Fruit fly (Drosophila melanogaster) whole organism, adult: ENCODE results near the gene CG18661.

ENCODE experiments used
- CG11617 ChIP-seq: fragments of 200-800 bp; sonication (Bioruptor generic); optimal IDR thresholded peaks from 2 replicates; lab custom pipeline; 2017; ENCODE audit warnings: mild to moderate bottlenecking, missing biosample characterization, missing genetic modification reagents, missing genetic modification characterization
- CG12768 ChIP-seq: fragments of 200-800 bp; sonication (Bioruptor generic); optimal IDR thresholded peaks from 2 replicates; lab custom pipeline; 2017; ENCODE audit warnings: missing biosample characterization, missing genetic modification characterization, mild to moderate bottlenecking, moderate library complexity, missing genetic modification reagents
- CG14711 ChIP-seq: fragments of 200-800 bp; sonication (Bioruptor generic); optimal IDR thresholded peaks from 2 replicates; lab custom pipeline; 2018; ENCODE audit warnings: missing biosample characterization, mild to moderate bottlenecking, missing genetic modification characterization, moderate library complexity
- CG1620 ChIP-seq: fragments of 200-800 bp; sonication (Bioruptor generic); optimal IDR thresholded peaks from 2 replicates; lab custom pipeline; 2016; ENCODE audit warnings: missing biosample characterization, missing genetic modification characterization
- CG33017 ChIP-seq: fragments of 200-800 bp; sonication (Bioruptor generic); optimal IDR thresholded peaks from 2 replicates; lab custom pipeline; 2018; ENCODE audit warnings: missing biosample characterization, mild to moderate bottlenecking, missing genetic modification characterization, moderate library complexity
- CG5204 ChIP-seq: fragments of 200-800 bp; sonication (Bioruptor generic); optimal IDR thresholded peaks from 2 replicates; lab custom pipeline; 2016; ENCODE audit warnings: missing biosample characterization, missing genetic modification characterization
- CG7045 ChIP-seq: fragments of 200-800 bp; sonication (Bioruptor generic); optimal IDR thresholded peaks from 2 replicates; lab custom pipeline; 2017; ENCODE audit warnings: missing biosample characterization, mild to moderate bottlenecking, missing genetic modification characterization
- CG7101 ChIP-seq: fragments of 200-800 bp; sonication (Bioruptor generic); optimal IDR thresholded peaks from 2 replicates; lab custom pipeline; 2018; ENCODE audit warnings: missing biosample characterization, mild to moderate bottlenecking, missing genetic modification characterization, moderate library complexity
- Clk ChIP-seq: fragments of 200-800 bp; sonication (Bioruptor generic); optimal IDR thresholded peaks from 2 replicates; lab custom pipeline; 2017; ENCODE audit warnings: missing biosample characterization, missing genetic modification characterization
- Crg-1 ChIP-seq: fragments of 200-800 bp; sonication (Bioruptor generic); optimal IDR thresholded peaks from 2 replicates; lab custom pipeline; 2016; ENCODE audit warnings: missing biosample characterization, missing genetic modification characterization
- Hr96 ChIP-seq: fragments of 200-800 bp; sonication (Bioruptor generic); optimal IDR thresholded peaks from 2 replicates; lab custom pipeline; 2016; ENCODE audit warnings: missing biosample characterization, missing genetic modification characterization
- Mnt ChIP-seq: fragments of 200-800 bp; sonication (Bioruptor generic); optimal IDR thresholded peaks from 2 replicates; lab custom pipeline; 2016; ENCODE audit warnings: missing biosample characterization, mild to moderate bottlenecking, missing genetic modification characterization
- bab1 ChIP-seq: fragments of 200-800 bp; sonication (Bioruptor generic); optimal IDR thresholded peaks from 3 replicates; lab custom pipeline; 2019; ENCODE audit warnings: missing biosample characterization, mild to moderate bottlenecking, missing genetic modification characterization, moderate library complexity
- cic ChIP-seq: fragments of 200-800 bp; sonication (Bioruptor generic); optimal IDR thresholded peaks from 2 replicates; lab custom pipeline; 2017; ENCODE audit warnings: missing biosample characterization, mild to moderate bottlenecking, missing genetic modification characterization, moderate library complexity
- cnc ChIP-seq, 2 experiments: fragments of >200 bp; optimal IDR thresholded peaks; 2 replicates each; lab custom pipeline; 2017
- kay ChIP-seq: fragments of 200-800 bp; sonication (Bioruptor generic); peaks from one replicate; lab custom pipeline; 2016; ENCODE audit warnings: missing biosample characterization, missing genetic modification characterization, borderline replicate concordance
- ovo ChIP-seq: fragments of 200-800 bp; sonication (Bioruptor generic); optimal IDR thresholded peaks from 2 replicates; lab custom pipeline; 2016; ENCODE audit warnings: missing biosample characterization, missing genetic modification characterization
- pad ChIP-seq: fragments of 200-800 bp; sonication (Bioruptor generic); optimal IDR thresholded peaks from 3 replicates; lab custom pipeline; 2017; ENCODE audit warnings: missing biosample characterization, missing genetic modification characterization, mild to moderate bottlenecking, moderate library complexity, missing genetic modification reagents
- tj ChIP-seq: fragments of 200-800 bp; sonication (Bioruptor generic); optimal IDR thresholded peaks from 3 replicates; lab custom pipeline; 2017; ENCODE audit warnings: missing biosample characterization, mild to moderate bottlenecking, missing genetic modification characterization, moderate library complexity
- toe ChIP-seq: fragments of 200-800 bp; sonication (Bioruptor generic); optimal IDR thresholded peaks from 2 replicates; lab custom pipeline; 2016; ENCODE audit warnings: missing biosample characterization, missing genetic modification characterization

Gene CG18661

DNA sequence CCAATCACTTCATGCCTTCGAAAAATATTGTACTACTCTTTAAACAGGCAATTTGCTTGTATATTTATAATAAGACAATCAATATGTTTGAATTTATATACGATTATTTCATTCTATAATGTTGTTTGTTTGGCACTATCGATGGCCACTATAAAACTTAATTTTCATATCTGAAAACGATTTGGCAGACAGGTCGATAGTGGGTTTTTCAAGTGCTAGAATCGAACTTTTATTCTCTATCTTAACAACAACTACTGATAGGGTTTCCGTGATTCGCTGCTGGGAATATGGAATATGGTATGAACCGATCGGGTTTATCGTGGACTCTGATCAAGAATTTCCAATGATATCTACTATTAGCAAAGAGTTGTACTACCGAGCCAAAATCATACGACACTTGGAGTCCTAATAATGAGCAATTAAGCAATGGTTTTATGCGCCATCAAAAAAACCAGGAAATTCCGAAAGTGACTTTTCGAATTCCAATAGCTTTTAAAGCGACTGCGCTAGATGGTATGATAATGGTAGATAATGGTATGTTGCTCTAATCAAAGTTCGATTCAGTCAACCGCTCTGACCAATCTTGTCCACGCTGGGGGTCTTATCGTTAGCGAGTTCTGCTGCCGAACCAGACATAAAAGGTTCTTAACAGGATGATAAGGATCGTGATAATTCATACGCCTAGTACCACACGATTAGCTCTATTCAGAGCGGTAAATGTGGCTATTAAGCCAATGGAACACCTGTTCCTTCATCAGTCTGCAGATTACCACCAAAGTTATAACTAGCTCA is 3.6 kb upstream of the CG18661 start, which contains the start of gene CG17906:
CG17906 (plus strand) TSS at position 742 of the 792 bp plus-strand sequence.
- TF ChIP-seq CG12768 (GFP tag; lab: Kevin White, UChicago) = no peak
- no peak for TF ChIP-seq CG14711 (tag; lab: Kevin White, UChicago)
- TF ChIP-seq pad (GFP tag; lab: Kevin White, UChicago) = no peak
- TF ChIP-seq cnc (optimal IDR thresholded peaks at IDR 0.05; lab: Kevin White, UChicago) = no peak
- no peak for TF ChIP-seq Hr96 (GFP tag; lab: Kevin White, UChicago)
- no peak for TF ChIP-seq CG5204 (GFP tag; lab: Kevin White, UChicago)
- no peak for TF ChIP-seq toe
- TF ChIP-seq cic = no peak
- TF ChIP-seq Crg-1 (GFP tag; lab: Kevin White, UChicago) = no peak
- TF ChIP-seq bab1 (GFP tag; lab: Kevin White, UChicago) = no peak
- TF ChIP-seq tj (GFP tag; lab: Kevin White, UChicago) = no peak
- no peak for TF ChIP-seq CG1620 (GFP tag; lab: Kevin White, UChicago)
- no peak for TF ChIP-seq Clk (GFP tag; lab: Kevin White, UChicago)
- no peak for TF ChIP-seq CG33017 (tag; lab: Kevin White, UChicago)
- TF ChIP-seq CG7101 (tag; lab: Kevin White, UChicago) = no peak
- TF ChIP-seq CG7045 (GFP tag; lab: Kevin White, UChicago) = no peak
- no peak for TF ChIP-seq CG11617 (GFP tag; lab: Kevin White, UChicago)
- no peak for TF ChIP-seq kay (GFP tag; lab: Kevin White, UChicago)
- TF ChIP-seq Mnt = no peak

DNA sequence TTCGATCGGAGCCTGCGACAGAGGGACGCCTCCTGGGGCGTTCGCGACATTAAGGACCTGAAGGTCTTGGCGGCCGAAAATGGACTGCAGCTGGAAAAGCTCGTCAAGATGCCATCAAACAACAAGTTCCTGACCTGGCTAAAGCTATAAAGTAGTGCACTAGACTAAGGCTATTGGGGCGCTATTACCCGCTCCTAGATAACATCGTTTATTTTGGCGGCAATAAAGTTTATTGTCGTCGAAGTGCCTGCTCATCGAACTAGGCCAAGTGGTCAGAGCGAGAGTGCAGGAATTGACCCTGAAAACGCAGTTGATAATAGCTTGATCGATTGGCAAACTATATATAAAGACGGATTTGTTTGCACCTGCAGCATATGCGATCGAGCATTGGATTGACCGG is 832 bp downstream of the CG18661 start, which contains the start of gene Try29F:
Try29F (plus strand) TSS at position 301 of the 400 bp plus-strand sequence.
- no peak for TF ChIP-seq Mnt

DNA sequence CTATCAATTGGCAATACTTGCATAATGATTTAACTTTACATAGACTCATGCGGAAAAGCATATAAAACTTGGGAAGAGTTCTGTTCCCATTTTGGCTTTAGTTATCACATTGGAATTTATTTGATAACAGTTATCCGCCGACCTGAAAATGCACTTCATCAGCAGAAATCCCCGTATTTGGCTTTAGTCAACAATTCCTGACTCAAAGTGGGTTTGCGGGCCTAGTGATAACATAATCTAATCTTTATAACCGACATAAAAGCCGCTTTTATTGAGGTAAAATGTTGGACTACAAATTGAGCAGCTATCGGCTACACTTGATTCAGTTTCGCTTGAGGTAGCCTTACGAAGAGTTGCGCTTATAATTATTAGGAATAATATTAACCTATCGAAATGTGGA is 12.9 kb downstream of the CG18661 start, which contains the start of gene CG9568:
CG9568 (plus strand) TSS at position 317 of the 400 bp plus-strand sequence.
- TF ChIP-seq Crg-1 (GFP tag; lab: Kevin White, UChicago) = no peak
- no peak for TF ChIP-seq bab1 (GFP tag; lab: Kevin White, UChicago)
- no peak for TF ChIP-seq Mnt
- TF ChIP-seq cic = peak; percentile 60
- TF ChIP-seq tj (GFP tag; lab: Kevin White, UChicago) = peak; percentile 10
- TF ChIP-seq Hr96 (GFP tag; lab: Kevin White, UChicago) = no peak
- TF ChIP-seq CG14711 (tag; lab: Kevin White, UChicago) = no peak
- no peak for TF ChIP-seq CG1620 (GFP tag; lab: Kevin White, UChicago)
- no peak for TF ChIP-seq CG11617 (GFP tag; lab: Kevin White, UChicago)
- peak; percentile 74 for TF ChIP-seq kay (GFP tag; lab: Kevin White, UChicago)
- TF ChIP-seq CG5204 (GFP tag; lab: Kevin White, UChicago) = no peak
- peak; percentile 39 for TF ChIP-seq CG33017 (tag; lab: Kevin White, UChicago)
- TF ChIP-seq cnc (optimal IDR thresholded peaks at IDR 0.05; lab: Kevin White, UChicago) = no peak
- peak; percentile 46 for TF ChIP-seq CG7045 (GFP tag; lab: Kevin White, UChicago)
- no peak for TF ChIP-seq toe
- no peak for TF ChIP-seq ovo (GFP tag; lab: Kevin White, UChicago)
- TF ChIP-seq Clk (GFP tag; lab: Kevin White, UChicago) = no peak
- no peak for TF ChIP-seq pad (GFP tag; lab: Kevin White, UChicago)
- TF ChIP-seq CG12768 (GFP tag; lab: Kevin White, UChicago) = peak; percentile 35
- peak; percentile 11 for TF ChIP-seq CG7101 (tag; lab: Kevin White, UChicago)

DNA sequence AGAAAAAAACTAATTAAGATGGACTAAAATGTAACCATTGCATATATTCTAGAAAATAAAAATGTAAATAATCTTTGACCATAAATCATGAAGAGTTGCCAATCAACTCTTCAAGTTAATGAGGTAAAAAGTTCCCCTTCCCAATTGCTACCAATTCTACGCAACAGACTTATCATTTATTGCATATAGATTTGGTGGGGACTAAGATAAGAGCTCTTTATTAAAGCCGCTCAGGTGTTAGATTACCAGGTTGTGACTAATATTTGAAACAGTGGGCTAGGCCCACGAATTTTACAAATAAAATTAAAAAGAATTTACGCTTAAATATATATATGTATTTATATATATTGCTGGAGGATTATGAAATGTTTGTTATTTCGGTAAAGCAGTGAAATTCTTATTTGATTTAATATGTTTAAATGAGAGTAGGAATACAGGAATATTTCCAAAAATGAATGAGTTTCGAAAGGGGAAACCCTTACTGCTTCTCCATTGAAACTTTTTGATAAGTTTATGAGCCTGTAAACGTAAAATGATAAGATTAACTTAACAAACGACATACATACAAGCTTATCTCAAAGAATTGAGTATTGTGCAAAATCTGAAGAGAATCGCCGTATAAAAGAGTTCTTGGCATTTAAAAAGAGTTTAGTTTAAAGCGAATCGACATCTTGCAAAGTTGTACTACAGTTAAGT is 14.3 kb downstream of the CG18661 start, which contains the start of gene CG13102:
CG13102 (plus strand) TSS at position 646 of the 696 bp plus-strand sequence.
- TF ChIP-seq bab1 (GFP tag; lab: Kevin White, UChicago) (no peak), cnc (optimal IDR thresholded peaks at IDR 0.05; lab: Kevin White, UChicago) (no peak), kay (GFP tag; lab: Kevin White, UChicago) (peak; percentile 39), cic (peak; percentile 82), CG33017 (tag; lab: Kevin White, UChicago) (peak; percentile 31)

DNA sequence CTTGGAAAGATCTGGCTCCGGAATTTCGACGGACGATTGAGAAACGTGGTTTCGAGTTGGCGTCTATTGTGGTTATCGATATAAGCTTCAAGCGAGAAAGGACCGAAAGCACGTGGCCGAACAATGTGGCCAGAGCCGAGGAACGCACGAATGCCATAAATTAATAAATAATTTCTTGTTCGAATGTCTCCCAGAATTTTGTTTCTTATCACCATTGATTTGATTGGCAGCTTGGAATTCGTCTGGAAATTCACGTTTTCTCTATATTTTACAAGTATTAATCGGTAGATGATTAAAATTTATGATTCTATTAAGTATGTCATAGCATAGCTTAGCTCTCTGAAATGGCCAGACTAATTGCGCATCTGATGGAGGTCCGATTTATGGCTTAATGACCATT is 16.6 kb downstream of the CG18661 start, which contains the start of gene Rcd-1r:
Rcd-1r (minus strand) TSS at position 101 of the 400 bp plus-strand sequence.
- TF ChIP-seq toe (no peak), CG7101 (tag; lab: Kevin White, UChicago) (no peak), CG12768 (GFP tag; lab: Kevin White, UChicago) (no peak), tj (GFP tag; lab: Kevin White, UChicago) (no peak), CG11617 (GFP tag; lab: Kevin White, UChicago) (no peak), CG33017 (tag; lab: Kevin White, UChicago) (no peak), kay (GFP tag; lab: Kevin White, UChicago) (no peak), bab1 (GFP tag; lab: Kevin White, UChicago) (no peak), Clk (GFP tag; lab: Kevin White, UChicago) (no peak), Crg-1 (GFP tag; lab: Kevin White, UChicago) (no peak), CG5204 (GFP tag; lab: Kevin White, UChicago) (no peak), cnc (optimal IDR thresholded peaks at IDR 0.05; lab: Kevin White, UChicago) (no peak), Hr96 (GFP tag; lab: Kevin White, UChicago) (no peak), CG1620 (GFP tag; lab: Kevin White, UChicago) (no peak), cic (no peak), Mnt (no peak), ovo (GFP tag; lab: Kevin White, UChicago) (no peak)
